Worm (Caenorhabditis elegans): ENCODE measurements around the gene abts-4.

Gene abts-4

ce11 chrX:6792281-6793003, 30.9 kb upstream of the abts-4 start (continued):
- peak; percentile 80 for TF ChIP-seq dve-1 (tag; optimal IDR thresholded peaks at IDR 0.05; ENCODE audit: insufficient read depth)
- no peak for TF ChIP-seq arid-1 (GFP tag; conservative IDR thresholded peaks at IDR 0.05)
- TF ChIP-seq rbr-2 (tag; optimal IDR thresholded peaks at IDR 0.05): no peak
- no peak for TF ChIP-seq lin-15B (tag; optimal IDR thresholded peaks at IDR 0.05)
- no peak for TF ChIP-seq gei-8 (GFP tag; optimal IDR thresholded peaks at IDR 0.05)
- no peak for TF ChIP-seq dmd-9 (GFP tag; IDR thresholded peaks at IDR 0.05)
- no peak for TF ChIP-seq madf-5 (GFP tag; IDR thresholded peaks at IDR 0.05)
- no peak for TF ChIP-seq lin-1 (GFP tag; IDR thresholded peaks at IDR 0.05)
- no peak for TF ChIP-seq F49E8.2 (tag; optimal IDR thresholded peaks at IDR 0.05; ENCODE audit: borderline replicate concordance)
- TF ChIP-seq cey-2 (tag; optimal IDR thresholded peaks at IDR 0.05; ENCODE audit: borderline replicate concordance, insufficient read depth): no peak
- no peak for TF ChIP-seq ztf-11 (tag; optimal IDR thresholded peaks at IDR 0.05)
- no peak for TF ChIP-seq Y5F2A.4 (GFP tag; optimal IDR thresholded peaks at IDR 0.05)
- no peak for TF ChIP-seq ZK337.2 (GFP tag; IDR thresholded peaks at IDR 0.05)
- TF ChIP-seq Y75B8A.6 (GFP tag; IDR thresholded peaks at IDR 0.05): no peak
- no peak for TF ChIP-seq zfp-2 (tag; optimal IDR thresholded peaks at IDR 0.05)

ce11 chrX:6790986-6791385, 29.4 kb upstream of the abts-4 start, which contains the start of gene asp-3:
asp-3 (plus strand) TSS chrX:6791064.
- TF ChIP-seq ama-1 (optimal IDR thresholded peaks at IDR 0.05) (peak; percentile 69), daf-16 (GFP tag; optimal IDR thresholded peaks at IDR 0.05) (no peak), daf-16 (tag; optimal IDR thresholded peaks at IDR 0.05) (peak; percentile 70), pqm-1 (tag; optimal IDR thresholded peaks at IDR 0.05) (peak; percentile 48), dve-1 (tag; optimal IDR thresholded peaks at IDR 0.05; ENCODE audit: insufficient read depth) (peak; percentile 35), dmd-6 (GFP tag; IDR thresholded peaks at IDR 0.05) (peak; percentile 20; the same call in 1 of the 2 replicates), nhr-28 (tag; optimal IDR thresholded peaks at IDR 0.05) (peak; percentile 22), skn-1 (tag; optimal IDR thresholded peaks at IDR 0.05) (no peak), hlh-11 (tag; optimal IDR thresholded peaks at IDR 0.05) (peak; percentile 14), Y105C5A.15 (GFP tag; IDR thresholded peaks at IDR 0.05) (no peak), zip-11 (GFP tag; IDR thresholded peaks at IDR 0.05) (no peak)

- peak; percentile 20; the same call in 1 of the 2 replicates for TF ChIP-seq dmd-6 (GFP tag; IDR thresholded peaks at IDR 0.05)
- TF ChIP-seq duxl-1 (tag; optimal IDR thresholded peaks at IDR 0.05; ENCODE audit: poor library complexity): no peak
- TF ChIP-seq T20F7.1 (GFP tag; optimal IDR thresholded peaks at IDR 0.05): peak; percentile 6
- TF ChIP-seq T26A8.4 (GFP tag; IDR thresholded peaks at IDR 0.05): no peak
- no peak for TF ChIP-seq daf-16 (GFP tag; optimal IDR thresholded peaks at IDR 0.05)
- TF ChIP-seq daf-16 (tag; optimal IDR thresholded peaks at IDR 0.05): peak; percentile 56
- TF ChIP-seq hlh-30 (tag; optimal IDR thresholded peaks at IDR 0.05; ENCODE audit: insufficient read depth): peak; percentile 31
- peak; percentile 29 for TF ChIP-seq dve-1 (tag; optimal IDR thresholded peaks at IDR 0.05; ENCODE audit: insufficient read depth)
- TF ChIP-seq unc-62 (GFP tag; optimal IDR thresholded peaks at IDR 0.05 in 1 of 2): peak in 1 of 2 experiments; percentile 41
- TF ChIP-seq unc-62 (tag; optimal IDR thresholded peaks at IDR 0.05): no peak
These were observed 28.9 kb upstream of the abts-4 start for ce11 chrX:6790457-6790856.

ce11 chrX:6788965-6789573, 27.5 kb upstream of the abts-4 start, which contains the start of gene sgca-1:
sgca-1 (minus strand) TSS chrX:6789548.
- TF ChIP-seq unc-62 (GFP tag; optimal IDR thresholded peaks at IDR 0.05 in 1 of 2) (no peak), unc-62 (tag; optimal IDR thresholded peaks at IDR 0.05) (no peak), nhr-41 (GFP tag; IDR thresholded peaks at IDR 0.05) (no peak), dmd-6 (GFP tag; IDR thresholded peaks at IDR 0.05) (peak; percentile 64), nhr-102 (tag; optimal IDR thresholded peaks at IDR 0.05) (peak; percentile 55), aha-1 (tag) (peak; percentile 53), hlh-11 (tag; optimal IDR thresholded peaks at IDR 0.05) (peak; percentile 75), egl-27 (tag; optimal IDR thresholded peaks at IDR 0.05) (no peak), ceh-20 (GFP tag; IDR thresholded peaks at IDR 0.05) (no peak), mdl-1 (tag; optimal IDR thresholded peaks at IDR 0.05) (peak in 1 of 2 experiments; percentile 17), vab-7 (GFP tag; IDR thresholded peaks at IDR 0.05) (no peak), tra-1 (GFP tag; IDR thresholded peaks at IDR 0.05) (peak; percentile 47; the same call in 1 of the 2 replicates), lin-38 (GFP tag; IDR thresholded peaks at IDR 0.05) (no peak), ceh-32 (tag; optimal IDR thresholded peaks at IDR 0.05; ENCODE audit: poor library complexity) (no peak), hif-1 (tag; optimal IDR thresholded peaks at IDR 0.05) (no peak), ceh-62 (tag; optimal IDR thresholded peaks at IDR 0.05) (no peak), nhr-48 (tag; optimal IDR thresholded peaks at IDR 0.05) (peak; percentile 56)
